Worm (Caenorhabditis elegans) whole organism, L1 larva: ENCODE results near the gene ins-8.
A peak's percentile ranks its signal among the peaks of the same experiment; 100 is the strongest.
"Not testable (repeated sequence)": the region's sequence is repeated elsewhere in the genome, so short reads cannot be mapped to it uniquely, and the experiment has no call there.

Experiments used
- C04F5.9 ChIP-seq: sonication (generic microtip); optimal IDR thresholded peaks from 2 replicates; lab custom pipeline; 2016; ENCODE audit warnings: missing genetic modification characterization, missing compliant biosample characterization
- C16A3.4 ChIP-seq: fragments of 150-350 bp; optimal IDR thresholded peaks from 2 replicates; lab custom pipeline; 2014; ENCODE audit warnings: missing biosample characterization, missing genetic modification characterization
- C34B4.2 ChIP-seq: sonication (generic microtip); optimal IDR thresholded peaks from 2 replicates; lab custom pipeline; 2017; ENCODE audit warnings: mild to moderate bottlenecking, missing genetic modification characterization, missing compliant biosample characterization
- F16B12.6 ChIP-seq: fragments of 150-350 bp; optimal IDR thresholded peaks from 2 replicates; lab custom pipeline; 2014; ENCODE audit warnings: missing biosample characterization, missing genetic modification characterization
- Y116A8C.19 ChIP-seq: sonication (generic microtip); optimal IDR thresholded peaks from 2 replicates; lab custom pipeline; 2016; ENCODE audit warnings: missing compliant biosample characterization, missing genetic modification characterization, borderline replicate concordance
- alr-1 ChIP-seq: fragments of 200-800 bp; sonication (Bioruptor generic); optimal IDR thresholded peaks from 2 replicates; lab custom pipeline; 2018; ENCODE audit warnings: borderline replicate concordance, mild to moderate bottlenecking, missing genetic modification characterization, missing compliant biosample characterization
- blmp-1 ChIP-seq: fragments of 150-350 bp; optimal IDR thresholded peaks from 2 replicates; lab custom pipeline; 2014; ENCODE audit warnings: missing biosample characterization, missing genetic modification characterization
- ceh-8 ChIP-seq: fragments of 200-800 bp; sonication (Bioruptor generic); optimal IDR thresholded peaks from 2 replicates; lab custom pipeline; 2018; ENCODE audit warnings: mild to moderate bottlenecking, missing genetic modification characterization, moderate library complexity, missing compliant biosample characterization
- dpl-1 ChIP-seq, 3 experiments: fragments of 150-350 bp in 2 of 3; sonication (generic microtip) in 1 of 3; optimal IDR thresholded peaks; 2 replicates each; lab custom pipeline; 2014 to 2017; ENCODE audit warnings: missing biosample characterization in 3 of 3, missing genetic modification characterization in 3 of 3, missing genetic modification reagents in 3 of 3
- efl-1 ChIP-seq, 4 experiments: fragments of 150-350 bp; optimal IDR thresholded peaks in 3 of 4; peaks in 1 of 4; 1 replicate in 1 of 4; 2 replicates in 3 of 4; lab custom pipeline; 2014; ENCODE audit warnings: missing biosample characterization in 2 of 4, missing genetic modification characterization in 2 of 4, missing genetic modification reagents in 2 of 4
- efl-3 ChIP-seq: fragments of 200-800 bp; sonication (Bioruptor generic); optimal IDR thresholded peaks from 2 replicates; lab custom pipeline; 2018; ENCODE audit warnings: mild to moderate bottlenecking, missing genetic modification characterization, missing compliant biosample characterization
- egl-27 ChIP-seq, 2 experiments: fragments of 150-350 bp in 1 of 2; sonication (generic microtip); optimal IDR thresholded peaks; 3 replicates each; lab custom pipeline; 2017 to 2018; ENCODE audit warnings: missing biosample characterization in 2 of 2, missing genetic modification characterization in 2 of 2, missing genetic modification reagents in 2 of 2
- elt-2 ChIP-seq: sonication (generic microtip); optimal IDR thresholded peaks from 2 replicates; lab custom pipeline; 2016; ENCODE audit warnings: missing genetic modification characterization, mild to moderate bottlenecking, inconsistent platforms, missing compliant biosample characterization, missing genetic modification reagents
- ets-5 ChIP-seq: fragments of 200-800 bp; sonication (Bioruptor generic); IDR thresholded peaks from 2 replicates; pipeline ENCODE4 v1.3.6; 2022; ENCODE audit warnings: missing genetic modification characterization, missing compliant biosample characterization
- fkh-10 ChIP-seq: sonication (generic microtip); optimal IDR thresholded peaks from 2 replicates; lab custom pipeline; 2017; ENCODE audit warnings: missing biosample characterization, missing genetic modification reagents, missing genetic modification characterization
- fkh-4 ChIP-seq: sonication (generic microtip); optimal IDR thresholded peaks from 2 replicates; lab custom pipeline; 2016; ENCODE audit warnings: missing compliant biosample characterization, missing genetic modification characterization, borderline replicate concordance
- hlh-17 ChIP-seq: fragments of 200-800 bp; sonication (Bioruptor generic); optimal IDR thresholded peaks from 2 replicates; lab custom pipeline; 2018; ENCODE audit warnings: missing genetic modification characterization, mild to moderate bottlenecking, missing compliant biosample characterization, moderate library complexity, borderline replicate concordance
- hlh-4 ChIP-seq: sonication (generic microtip); optimal IDR thresholded peaks from 2 replicates; lab custom pipeline; 2016; ENCODE audit warnings: mild to moderate bottlenecking, missing genetic modification characterization, missing compliant biosample characterization
- isw-1 ChIP-seq: fragments of 200-800 bp; sonication (Bioruptor generic); IDR thresholded peaks from 2 replicates; pipeline ENCODE4 v1.3.6; 2022; ENCODE audit warnings: missing genetic modification characterization, missing compliant biosample characterization
- lin-13 ChIP-seq: fragments of 150-350 bp; optimal IDR thresholded peaks from 2 replicates; lab custom pipeline; 2014; ENCODE audit warnings: missing biosample characterization, missing genetic modification reagents, missing genetic modification characterization
- lin-35 ChIP-seq, 2 experiments: fragments of 150-350 bp; optimal IDR thresholded peaks; 2 replicates each; lab custom pipeline; 2014; ENCODE audit warnings: missing biosample characterization in 2 of 2, missing genetic modification characterization in 2 of 2, missing genetic modification reagents in 2 of 2
- mab-9 ChIP-seq: fragments of 200-800 bp; sonication (Bioruptor generic); IDR thresholded peaks from 2 replicates; pipeline ENCODE4 v1.3.6; 2022; ENCODE audit warnings: missing genetic modification reagents, missing genetic modification characterization, missing compliant biosample characterization
- nhr-11 ChIP-seq: fragments of 150-350 bp; optimal IDR thresholded peaks from 2 replicates; lab custom pipeline; 2014; ENCODE audit warnings: missing biosample characterization, missing genetic modification characterization
- nhr-12 ChIP-seq: sonication (generic microtip); optimal IDR thresholded peaks from 2 replicates; lab custom pipeline; 2017; ENCODE audit warnings: missing biosample characterization, missing genetic modification characterization
- nhr-19 ChIP-seq: fragments of 200-800 bp; sonication (Bioruptor generic); conservative IDR thresholded peaks from 2 replicates; pipeline ENCODE4 v1.3.6; 2022; ENCODE audit warnings: missing genetic modification characterization, missing compliant biosample characterization
- nhr-28 ChIP-seq: fragments of 150-350 bp; optimal IDR thresholded peaks from 2 replicates; lab custom pipeline; 2014; ENCODE audit warnings: missing biosample characterization, missing genetic modification characterization
- nhr-47 ChIP-seq: sonication (generic microtip); optimal IDR thresholded peaks from 2 replicates; lab custom pipeline; 2016; ENCODE audit warnings: mild to moderate bottlenecking, missing genetic modification characterization, moderate library complexity, missing compliant biosample characterization
- nhr-71 ChIP-seq: sonication (generic microtip); optimal IDR thresholded peaks from 2 replicates; lab custom pipeline; 2016; ENCODE audit warnings: mild to moderate bottlenecking, missing genetic modification characterization, moderate library complexity, missing compliant biosample characterization
- nhr-76 ChIP-seq: sonication (generic microtip); optimal IDR thresholded peaks from 2 replicates; lab custom pipeline; 2017; ENCODE audit warnings: missing biosample characterization, missing genetic modification characterization
- nhr-77 ChIP-seq: fragments of 150-350 bp; optimal IDR thresholded peaks from 2 replicates; lab custom pipeline; 2014; ENCODE audit warnings: missing biosample characterization, missing genetic modification characterization
- nhr-84 ChIP-seq: sonication (generic microtip); optimal IDR thresholded peaks from 2 replicates; lab custom pipeline; 2017; ENCODE audit warnings: missing biosample characterization, missing genetic modification characterization
- nhr-85 ChIP-seq: sonication (generic microtip); peaks from one replicate; lab custom pipeline; 2016; ENCODE audit warnings: missing genetic modification characterization, inconsistent platforms, missing compliant biosample characterization
- pax-3 ChIP-seq: fragments of 200-800 bp; sonication (Bioruptor generic); optimal IDR thresholded peaks from 2 replicates; lab custom pipeline; 2018; ENCODE audit warnings: mild to moderate bottlenecking, missing genetic modification characterization, moderate library complexity, missing compliant biosample characterization
- skn-1 ChIP-seq: fragments of 150-350 bp; optimal IDR thresholded peaks from 2 replicates; lab custom pipeline; 2014; ENCODE audit warnings: missing biosample characterization, missing genetic modification characterization
- sptf-1 ChIP-seq: fragments of 150-350 bp; optimal IDR thresholded peaks from 2 replicates; lab custom pipeline; 2014; ENCODE audit warnings: missing biosample characterization, missing genetic modification characterization
- swsn-7 ChIP-seq: sonication (generic microtip); optimal IDR thresholded peaks from 2 replicates; lab custom pipeline; 2016; ENCODE audit warnings: missing genetic modification characterization, missing compliant biosample characterization
- unc-62 ChIP-seq: fragments of 150-350 bp; optimal IDR thresholded peaks from 2 replicates; lab custom pipeline; 2014; ENCODE audit warnings: missing biosample characterization, missing genetic modification reagents, missing genetic modification characterization
- unc-86 ChIP-seq: sonication (generic microtip); optimal IDR thresholded peaks from 2 replicates; lab custom pipeline; 2016; ENCODE audit warnings: missing genetic modification characterization, missing compliant biosample characterization
- zip-4 ChIP-seq: fragments of 200-800 bp; sonication (Bioruptor generic); optimal IDR thresholded peaks from 2 replicates; lab custom pipeline; 2018; ENCODE audit warnings: mild to moderate bottlenecking, missing genetic modification characterization, moderate library complexity, missing compliant biosample characterization

ins-8 gene

ce11 chrIV:9692874-9693273 lies 12.1 kb upstream of the ins-8 start, which contains the start of gene twk-9:
TSS of gene twk-9 (plus strand) at chrIV:9693174.
- TF ChIP-seq fkh-4 (tag; lab: Kevin White, UChicago) (no peak), nhr-19 (GFP tag; lab: Robert Waterston, UW) (no peak), C16A3.4 (no peak), nhr-84 (tag; lab: Kevin White, UChicago) (no peak)

DNA sequence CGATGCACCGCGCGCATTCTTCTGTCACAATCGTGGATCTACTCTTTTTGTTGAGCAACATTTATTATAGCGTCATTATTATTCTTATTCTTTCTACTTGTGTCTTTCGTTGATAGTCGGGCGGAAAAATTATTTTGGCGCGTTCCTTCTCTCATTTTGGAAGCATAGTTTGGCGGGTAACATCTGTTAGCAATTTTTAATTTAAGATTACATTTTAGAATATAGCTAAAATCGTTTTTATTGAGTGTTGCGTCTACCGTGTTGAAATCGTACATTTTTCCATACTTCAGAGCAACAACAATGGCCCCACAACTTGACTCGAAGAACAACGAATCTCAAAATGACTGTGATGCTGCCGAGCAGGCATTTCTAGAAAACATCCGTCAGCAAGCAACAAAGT lies 9.9 kb upstream of the ins-8 start, which contains the start of gene sdz-36:
Gene sdz-36 (plus strand): TSS at position 301 of the 400 bp plus-strand sequence.
- TF ChIP-seq alr-1 (tag; lab: Kevin White, UChicago) (no peak), sptf-1 (tag; lab: Kevin White, UChicago) (no peak), ets-5 (GFP tag; lab: Robert Waterston, UW) (no peak), zip-4 (no peak), nhr-28 (tag; lab: Kevin White, UChicago) (no peak), C34B4.2 (no peak), fkh-10 (GFP tag; lab: Kevin White, UChicago) (no peak), egl-27 (tag; optimal IDR thresholded peaks at IDR 0.05; lab: Kevin White, UChicago) (no peak), nhr-47 (tag; lab: Kevin White, UChicago) (no peak), C16A3.4 (no peak), nhr-76 (no peak), blmp-1 (no peak)
- TF ChIP-seq, all 84 proteins: peak for 0

ce11 chrIV:9688715-9689114 lies 8.0 kb upstream of the ins-8 start, which contains the start of gene msp-76:
TSS of gene msp-76 (plus strand) at chrIV:9689015.
- TF ChIP-seq nhr-77, swsn-7, nhr-71 (tag; lab: Kevin White, UChicago): not testable (repeated sequence)

DNA sequence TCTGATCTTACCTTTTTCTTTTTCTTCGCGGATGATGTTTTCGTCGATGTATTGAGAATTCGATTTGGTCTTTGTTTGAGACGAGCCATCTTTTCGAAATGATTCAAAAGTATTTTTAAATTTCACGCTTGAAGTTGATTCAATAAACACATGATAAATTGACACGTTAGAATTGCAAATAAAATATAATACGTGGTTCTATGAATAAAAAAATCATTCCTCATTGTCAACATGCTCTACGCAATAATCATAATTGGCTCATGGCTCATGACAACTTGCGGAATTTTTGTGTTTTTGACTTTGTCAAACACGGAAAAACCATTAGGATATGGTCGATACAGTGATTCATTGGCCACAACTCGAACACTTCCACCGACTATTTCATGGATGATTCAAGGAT lies 2.7 kb upstream of the ins-8 start, which contains the start of the genes htas-1 and ZK1251.3:
Gene htas-1 (minus strand): TSS at position 101 of the 400 bp plus-strand sequence.
Gene ZK1251.3 (plus strand): TSS at position 226 of the 400 bp plus-strand sequence.
- TF ChIP-seq efl-1 (optimal IDR thresholded peaks at IDR 0.05; lab: Kevin White, UChicago): no peak
- TF ChIP-seq efl-1 (GFP tag; optimal IDR thresholded peaks at IDR 0.05 in 1 of 2; lab: Kevin White, UChicago): peak in 1 of 2 experiments; percentile 87
- TF ChIP-seq Y116A8C.19 (tag; lab: Kevin White, UChicago): no peak

ce11 chrIV:9682514-9682913 lies 1.8 kb upstream of the ins-8 start, which contains the start of gene ins-7:
TSS of gene ins-7 (minus strand) at chrIV:9682845.
- TF ChIP-seq F16B12.6 (tag; lab: Kevin White, UChicago): no peak
- TF ChIP-seq ceh-8 (GFP tag; lab: Kevin White, UChicago): no peak
- no peak for TF ChIP-seq nhr-85 (tag; lab: Kevin White, UChicago)
- TF ChIP-seq dpl-1 (GFP tag; optimal IDR thresholded peaks at IDR 0.05; lab: Kevin White, UChicago): no peak
- peak; percentile 83 for TF ChIP-seq elt-2 (tag; lab: Kevin White, UChicago)

ce11 chrIV:9679296-9679695 lies 1.4 kb downstream of the ins-8 start:
- no peak for TF ChIP-seq unc-62 (GFP tag; lab: Kevin White, UChicago)
- peak; percentile 30 for TF ChIP-seq nhr-85 (tag; lab: Kevin White, UChicago)
- TF ChIP-seq nhr-12 (tag; lab: Kevin White, UChicago): no peak
- TF ChIP-seq, all 84 proteins: peak for 1

ce11 chrIV:9678007-9678406 lies 2.7 kb downstream of the ins-8 start:
- TF ChIP-seq isw-1 (GFP tag; lab: Robert Waterston, UW): no peak
- no peak for TF ChIP-seq lin-13
- TF ChIP-seq nhr-71 (tag; lab: Kevin White, UChicago): no peak
- TF ChIP-seq efl-3: no peak
- no peak for TF ChIP-seq nhr-76
- no peak for TF ChIP-seq skn-1 (tag; lab: Kevin White, UChicago)
- TF ChIP-seq lin-35 (GFP tag; optimal IDR thresholded peaks at IDR 0.05; lab: Kevin White, UChicago): no peak
- no peak for TF ChIP-seq unc-86
- no peak for TF ChIP-seq nhr-11 (tag; lab: Kevin White, UChicago)
- no peak for TF ChIP-seq unc-62 (GFP tag; lab: Kevin White, UChicago)
- TF ChIP-seq C04F5.9 (tag; lab: Kevin White, UChicago): no peak
- TF ChIP-seq hlh-17 (GFP tag; lab: Kevin White, UChicago): no peak
- no peak for TF ChIP-seq pax-3 (tag; lab: Kevin White, UChicago)
- no peak for TF ChIP-seq ets-5 (GFP tag; lab: Robert Waterston, UW)
- no peak for TF ChIP-seq alr-1 (tag; lab: Kevin White, UChicago)
- TF ChIP-seq hlh-4: no peak
- no peak for TF ChIP-seq blmp-1
- no peak for TF ChIP-seq mab-9
- no peak for TF ChIP-seq fkh-10 (GFP tag; lab: Kevin White, UChicago)
- TF ChIP-seq, all 84 proteins: peak for 0
